Fruit fly (Drosophila melanogaster) whole organism, embryonic: Measurements from ENCODE around the gene ArgRS-m.

Source experiments
- Atf3 ChIP-seq: fragments of 200-800 bp; sonication (Bioruptor generic); optimal IDR thresholded peaks from 3 replicates; lab custom pipeline; 2016; ENCODE audit warnings: missing biosample characterization, missing genetic modification characterization
- BtbVII ChIP-seq: fragments of 200-800 bp; sonication (Bioruptor generic); optimal IDR thresholded peaks from 3 replicates; lab custom pipeline; 2017; ENCODE audit warnings: missing biosample characterization, mild to moderate bottlenecking, missing genetic modification characterization
- CG10565 ChIP-seq: fragments of 200-800 bp; sonication (Bioruptor generic); optimal IDR thresholded peaks from 3 replicates; lab custom pipeline; 2016; ENCODE audit warnings: missing biosample characterization, mild to moderate bottlenecking, missing genetic modification characterization
- CG10654 ChIP-seq: fragments of 200-800 bp; sonication (Bioruptor generic); optimal IDR thresholded peaks from 2 replicates; lab custom pipeline; 2016; ENCODE audit warnings: missing biosample characterization, missing genetic modification characterization
- CG11696 ChIP-seq: fragments of 200-800 bp; sonication (Bioruptor generic); IDR thresholded peaks from 2 replicates; pipeline ENCODE4 v1.3.6; 2022; ENCODE audit warnings: missing biosample characterization, missing genetic modification characterization
- CG12391 ChIP-seq: fragments of 200-800 bp; sonication (Bioruptor generic); optimal IDR thresholded peaks from 3 replicates; lab custom pipeline; 2018; ENCODE audit warnings: missing biosample characterization, mild to moderate bottlenecking, missing genetic modification characterization, moderate library complexity
- CG12769 ChIP-seq: fragments of 200-800 bp; sonication (Bioruptor generic); optimal IDR thresholded peaks from 2 replicates; lab custom pipeline; 2019; ENCODE audit warnings: missing biosample characterization, mild to moderate bottlenecking, missing genetic modification characterization, moderate library complexity
- CG13296 ChIP-seq: fragments of 200-800 bp; sonication (Bioruptor generic); optimal IDR thresholded peaks from 3 replicates; lab custom pipeline; 2018; ENCODE audit warnings: missing biosample characterization, mild to moderate bottlenecking, missing genetic modification characterization
- CG13624 ChIP-seq: fragments of 200-800 bp; sonication (Bioruptor generic); optimal IDR thresholded peaks from 2 replicates; lab custom pipeline; 2016; ENCODE audit warnings: missing biosample characterization, missing genetic modification characterization
- CG14050 ChIP-seq: fragments of 200-800 bp; sonication (Bioruptor generic); IDR thresholded peaks from 3 replicates; pipeline ENCODE4 v1.3.6; 2022; ENCODE audit warnings: missing biosample characterization, missing genetic modification characterization
- CG14860 ChIP-seq: fragments of 200-800 bp; sonication (Bioruptor generic); IDR thresholded peaks from 3 replicates; pipeline ENCODE4 v1.3.6; 2022; ENCODE audit warnings: missing biosample characterization, missing genetic modification characterization; ENCODE audit not compliant: partially characterized antibody
- CG15011 ChIP-seq: fragments of 200-800 bp; sonication (Bioruptor generic); optimal IDR thresholded peaks from 3 replicates; lab custom pipeline; 2018; ENCODE audit warnings: missing biosample characterization, mild to moderate bottlenecking, missing genetic modification characterization
- CG15269 ChIP-seq: fragments of 200-800 bp; sonication (Bioruptor generic); optimal IDR thresholded peaks from 2 replicates; lab custom pipeline; 2018; ENCODE audit warnings: missing biosample characterization, mild to moderate bottlenecking, missing genetic modification characterization, moderate library complexity
- CG1602 ChIP-seq: fragments of 200-800 bp; sonication (Bioruptor generic); optimal IDR thresholded peaks from 3 replicates; lab custom pipeline; 2016; ENCODE audit warnings: missing biosample characterization, missing genetic modification characterization
- CG17385 ChIP-seq: fragments of 200-800 bp; sonication (Bioruptor generic); optimal IDR thresholded peaks from 3 replicates; lab custom pipeline; 2018; ENCODE audit warnings: missing biosample characterization, mild to moderate bottlenecking, missing genetic modification characterization
- CG2712 ChIP-seq: fragments of 200-800 bp; optimal IDR thresholded peaks from 3 replicates; lab custom pipeline; 2019; ENCODE audit warnings: missing biosample characterization, mild to moderate bottlenecking, missing genetic modification characterization, moderate library complexity
- CG3065 ChIP-seq: fragments of 200-800 bp; sonication (Bioruptor generic); optimal IDR thresholded peaks from 2 replicates; lab custom pipeline; 2016; ENCODE audit warnings: missing biosample characterization, missing genetic modification characterization
- CG3847 ChIP-seq: fragments of 200-800 bp; sonication (Bioruptor generic); IDR thresholded peaks from 2 replicates; pipeline ENCODE4 v1.3.6; 2022; ENCODE audit warnings: missing biosample characterization, missing genetic modification characterization
- CG43689 ChIP-seq: fragments of 200-800 bp; sonication (Bioruptor generic); IDR thresholded peaks from 2 replicates; pipeline ENCODE4 v1.3.6; 2022; ENCODE audit warnings: missing biosample characterization, missing genetic modification characterization
- CG5245 ChIP-seq: fragments of 200-800 bp; sonication (Bioruptor generic); optimal IDR thresholded peaks from 3 replicates; lab custom pipeline; 2016; ENCODE audit warnings: missing biosample characterization, missing genetic modification characterization
- CG6175 ChIP-seq: fragments of 200-800 bp; sonication (Bioruptor generic); IDR thresholded peaks from 3 replicates; pipeline ENCODE4 v1.3.6; 2022; ENCODE audit warnings: missing biosample characterization, missing genetic modification characterization
- CG6854 ChIP-seq: fragments of 200-800 bp; sonication (Bioruptor generic); optimal IDR thresholded peaks from 3 replicates; lab custom pipeline; 2017; ENCODE audit warnings: missing biosample characterization, mild to moderate bottlenecking, missing genetic modification characterization
- CG7372 ChIP-seq: fragments of 200-800 bp; sonication (Bioruptor generic); IDR thresholded peaks from 2 replicates; pipeline ENCODE4 v1.3.6; 2022; ENCODE audit warnings: missing biosample characterization, missing genetic modification characterization
- CG7928 ChIP-seq: fragments of 200-800 bp; sonication (Bioruptor generic); optimal IDR thresholded peaks from 2 replicates; lab custom pipeline; 2017; ENCODE audit warnings: missing biosample characterization, mild to moderate bottlenecking, missing genetic modification characterization
- CG8359 ChIP-seq: fragments of 200-800 bp; sonication (Bioruptor generic); optimal IDR thresholded peaks from 2 replicates; lab custom pipeline; 2017; ENCODE audit warnings: missing biosample characterization, mild to moderate bottlenecking, missing genetic modification characterization, borderline replicate concordance
- CG9817 ChIP-seq: fragments of 200-800 bp; sonication (Bioruptor generic); optimal IDR thresholded peaks from 2 replicates; lab custom pipeline; 2018; ENCODE audit warnings: missing biosample characterization, mild to moderate bottlenecking, missing genetic modification characterization, moderate library complexity
- E2f1 ChIP-seq: fragments of 200-800 bp; sonication (Bioruptor generic); IDR thresholded peaks from 2 replicates; pipeline ENCODE4 v1.3.6; 2022; ENCODE audit warnings: missing biosample characterization, missing genetic modification characterization
- H2.0 ChIP-seq: fragments of 200-800 bp; sonication (Bioruptor generic); IDR thresholded peaks from 2 replicates; pipeline ENCODE4 v1.3.6; 2022; ENCODE audit warnings: missing biosample characterization, missing genetic modification characterization
- Hsf ChIP-seq: fragments of 200-800 bp; sonication (Bioruptor generic); optimal IDR thresholded peaks from 3 replicates; lab custom pipeline; 2016; ENCODE audit warnings: missing biosample characterization, missing genetic modification characterization
- Max ChIP-seq: fragments of 200-800 bp; sonication (Bioruptor generic); optimal IDR thresholded peaks from 2 replicates; lab custom pipeline; 2016; ENCODE audit warnings: missing biosample characterization, mild to moderate bottlenecking, missing genetic modification characterization
- Neu2 ChIP-seq: fragments of 200-800 bp; sonication (Bioruptor generic); optimal IDR thresholded peaks from 3 replicates; lab custom pipeline; 2016; ENCODE audit warnings: missing biosample characterization, missing genetic modification characterization, borderline replicate concordance
- Nf-YB ChIP-seq: fragments of 200-800 bp; sonication (Bioruptor generic); optimal IDR thresholded peaks from 3 replicates; lab custom pipeline; 2019; ENCODE audit warnings: missing biosample characterization, mild to moderate bottlenecking, missing genetic modification characterization, moderate library complexity
- Ptx1 ChIP-seq: fragments of 200-800 bp; sonication (Bioruptor generic); IDR thresholded peaks from 2 replicates; pipeline ENCODE4 v1.3.6; 2022; ENCODE audit warnings: missing biosample characterization, missing genetic modification characterization
- Scr ChIP-seq: fragments of 200-800 bp; sonication (Bioruptor generic); IDR thresholded peaks from 2 replicates; pipeline ENCODE4 v1.3.6; 2022; ENCODE audit warnings: missing biosample characterization, missing genetic modification characterization; ENCODE audit not compliant: partially characterized antibody
- Sry-β ChIP-seq: fragments of 200-800 bp; sonication (Bioruptor generic); optimal IDR thresholded peaks from 2 replicates; lab custom pipeline; 2018; ENCODE audit warnings: missing biosample characterization, mild to moderate bottlenecking, missing genetic modification characterization, moderate library complexity
- ase ChIP-seq: fragments of 200-800 bp; sonication (Bioruptor generic); IDR thresholded peaks from 3 replicates; pipeline ENCODE4 v1.3.6; 2022; ENCODE audit warnings: missing biosample characterization, missing genetic modification characterization
- cato ChIP-seq: fragments of 200-800 bp; sonication (Bioruptor generic); optimal IDR thresholded peaks from 2 replicates; lab custom pipeline; 2016; ENCODE audit warnings: missing biosample characterization, missing genetic modification characterization, borderline replicate concordance
- dysf ChIP-seq: fragments of 200-800 bp; sonication (Bioruptor generic); IDR thresholded peaks from 3 replicates; pipeline ENCODE4 v1.3.6; 2022; ENCODE audit warnings: missing biosample characterization, missing genetic modification characterization
- grau ChIP-seq: fragments of 200-800 bp; optimal IDR thresholded peaks from 3 replicates; lab custom pipeline; 2019; ENCODE audit warnings: missing biosample characterization, mild to moderate bottlenecking, missing genetic modification characterization, moderate library complexity
- hb ChIP-seq: fragments of 200-800 bp; sonication (Bioruptor generic); IDR thresholded peaks from 3 replicates; pipeline ENCODE4 v1.3.6; 2022; ENCODE audit warnings: missing biosample characterization, missing genetic modification characterization; ENCODE audit not compliant: partially characterized antibody
- hkb ChIP-seq, 2 experiments: fragments of 200-800 bp in 1 of 2; fragments of >200 bp in 1 of 2; sonication (Bioruptor generic) in 1 of 2; IDR thresholded peaks in 1 of 2; optimal IDR thresholded peaks in 1 of 2; 2 replicates each; pipeline versions ENCODE4 v1.3.6 to Lab custom; 2017 to 2022; ENCODE audit warnings: missing biosample characterization in 1 of 2, missing genetic modification characterization in 1 of 2
- ind ChIP-seq: fragments of 200-800 bp; sonication (Bioruptor generic); optimal IDR thresholded peaks from 3 replicates; lab custom pipeline; 2016; ENCODE audit warnings: missing biosample characterization, missing genetic modification characterization
- kah ChIP-seq: fragments of 200-800 bp; sonication (Bioruptor generic); optimal IDR thresholded peaks from 2 replicates; lab custom pipeline; 2018; ENCODE audit warnings: missing biosample characterization, mild to moderate bottlenecking, missing genetic modification characterization
- ken ChIP-seq: fragments of 200-800 bp; sonication (Bioruptor generic); IDR thresholded peaks from 3 replicates; pipeline ENCODE4 v1.3.6; 2022; ENCODE audit warnings: missing biosample characterization, missing genetic modification characterization
- nom ChIP-seq: fragments of 200-800 bp; sonication (Bioruptor generic); optimal IDR thresholded peaks from 2 replicates; lab custom pipeline; 2017; ENCODE audit warnings: missing biosample characterization, missing genetic modification characterization, mild to moderate bottlenecking, moderate library complexity, missing genetic modification reagents
- pita ChIP-seq: fragments of 200-800 bp; sonication (Bioruptor generic); optimal IDR thresholded peaks from 2 replicates; lab custom pipeline; 2017; ENCODE audit warnings: missing biosample characterization, mild to moderate bottlenecking, missing genetic modification characterization
- run ChIP-seq: fragments of 200-800 bp; sonication (Bioruptor generic); optimal IDR thresholded peaks from 3 replicates; lab custom pipeline; 2018; ENCODE audit warnings: missing biosample characterization, mild to moderate bottlenecking, missing genetic modification characterization
- sd ChIP-seq: fragments of 200-800 bp; sonication (Bioruptor generic); optimal IDR thresholded peaks from 3 replicates; lab custom pipeline; 2018; ENCODE audit warnings: missing biosample characterization, mild to moderate bottlenecking, missing genetic modification characterization, moderate library complexity
- trh ChIP-seq: fragments of 200-800 bp; sonication (Bioruptor generic); optimal IDR thresholded peaks from 2 replicates; lab custom pipeline; 2016; ENCODE audit warnings: missing biosample characterization, missing genetic modification characterization
- unc-4 ChIP-seq: fragments of 200-800 bp; sonication (Bioruptor generic); IDR thresholded peaks from 2 replicates; pipeline ENCODE4 v1.3.6; 2022; ENCODE audit warnings: missing biosample characterization, missing genetic modification characterization; ENCODE audit not compliant: partially characterized antibody

ArgRS-m gene

DNA sequence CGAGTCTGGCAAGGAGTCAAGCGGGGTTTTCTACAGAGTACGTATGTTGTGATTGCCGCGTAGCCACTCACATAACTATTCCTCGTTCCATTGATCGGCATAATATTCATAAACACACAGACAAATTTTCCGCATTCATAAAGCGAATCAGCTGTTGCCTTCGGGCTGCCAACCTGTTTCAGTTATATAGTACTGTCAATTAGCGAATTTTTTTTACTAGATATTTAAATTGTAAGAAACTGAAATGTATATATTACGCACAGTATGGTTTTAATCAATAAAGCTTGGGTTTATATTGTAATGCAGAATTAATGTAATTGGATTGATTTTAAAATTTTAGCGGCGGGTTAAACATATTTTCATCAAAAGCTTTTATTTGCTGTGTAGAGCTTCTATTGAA is 26.3 kb downstream of the ArgRS-m start, which contains the start of gene Rfk (continued):
- TF ChIP-seq kah (GFP tag; lab: Kevin White, UChicago) (no peak), grau (tag; lab: Kevin White, UChicago) (peak; percentile 37), Sry-β (GFP tag; lab: Kevin White, UChicago) (peak; percentile 55), unc-4 (GFP tag; lab: Robert Waterston, UW) (no peak; the same call in 1 of the 2 replicates), CG3065 (GFP tag; lab: Kevin White, UChicago) (no peak), CG9817 (tag; lab: Kevin White, UChicago) (peak; percentile 9), hb (GFP tag; lab: Robert Waterston, UW) (no peak), CG7372 (GFP tag; lab: Robert Waterston, UW) (no peak), BtbVII (GFP tag; lab: Kevin White, UChicago) (no peak), CG8359 (no peak), CG7928 (GFP tag; lab: Kevin White, UChicago) (no peak), CG2712 (tag; lab: Kevin White, UChicago) (peak; percentile 44), CG17385 (no peak), cato (GFP tag; lab: Kevin White, UChicago) (no peak), trh (GFP tag; lab: Kevin White, UChicago) (no peak), hkb (optimal IDR thresholded peaks at IDR 0.05; lab: Kevin White, UChicago) (no peak), hkb (GFP tag; IDR thresholded peaks at IDR 0.05; lab: Robert Waterston, UW) (peak; percentile 26; the same call in 1 of the 2 replicates), H2.0 (GFP tag; lab: Robert Waterston, UW) (no peak), Nf-YB (GFP tag; lab: Kevin White, UChicago) (no peak), Neu2 (GFP tag; lab: Kevin White, UChicago) (no peak), CG15011 (GFP tag; lab: Kevin White, UChicago) (no peak), CG13624 (no peak), CG3847 (GFP tag; lab: Robert Waterston, UW) (0 out of 2 replicates have a peak, but pooled peaks have one; percentile 6), Scr (GFP tag; lab: Robert Waterston, UW) (0 out of 2 replicates have a peak, but pooled peaks have one; percentile 30), CG15269 (tag; lab: Kevin White, UChicago) (no peak), Max (GFP tag; lab: Kevin White, UChicago) (no peak), CG1602 (GFP tag; lab: Kevin White, UChicago) (no peak), CG14050 (no peak), ind (GFP tag; lab: Kevin White, UChicago) (no peak), CG13296 (GFP tag; lab: Kevin White, UChicago) (peak; percentile 25), CG12391 (tag; lab: Kevin White, UChicago) (peak; percentile 56), pita (GFP tag; lab: Kevin White, UChicago) (no peak), CG5245 (GFP tag; lab: Kevin White, UChicago) (no peak), CG10654 (no peak), ase (GFP tag; lab: Robert Waterston, UW) (no peak), CG43689 (GFP tag; lab: Robert Waterston, UW) (no peak), CG6854 (GFP tag; lab: Kevin White, UChicago) (no peak), nom (GFP tag; lab: Kevin White, UChicago) (no peak), CG6175 (GFP tag; lab: Robert Waterston, UW) (no peak), dysf (GFP tag; lab: Robert Waterston, UW) (no peak), Atf3 (GFP tag; lab: Kevin White, UChicago) (no peak), E2f1 (GFP tag; lab: Robert Waterston, UW) (no peak), sd (tag; lab: Kevin White, UChicago) (peak; percentile 64), run (tag; lab: Kevin White, UChicago) (no peak), ken (GFP tag; lab: Robert Waterston, UW) (no peak), CG14860 (no peak), CG11696 (GFP tag; lab: Robert Waterston, UW) (no peak), Hsf (GFP tag; lab: Kevin White, UChicago) (no peak), Ptx1 (GFP tag; lab: Robert Waterston, UW) (0 out of 2 replicates have a peak, but pooled peaks have one; percentile 28), CG12769 (no peak), CG10565 (GFP tag; lab: Kevin White, UChicago) (no peak)
